Worm (Caenorhabditis elegans) whole organism, L1 larva: ENCODE results near the gene F45E12.6.

Experiments used
- C34B4.2 ChIP-seq: sonication (generic microtip); optimal IDR thresholded peaks from 2 replicates; lab custom pipeline; 2017; ENCODE audit warnings: mild to moderate bottlenecking, missing genetic modification characterization, missing compliant biosample characterization
- ama-1 ChIP-seq: fragments of 150-350 bp; optimal IDR thresholded peaks from 2 replicates; lab custom pipeline; 2014
- blmp-1 ChIP-seq: fragments of 150-350 bp; optimal IDR thresholded peaks from 2 replicates; lab custom pipeline; 2014; ENCODE audit warnings: missing biosample characterization, missing genetic modification characterization
- ceh-82 ChIP-seq, 3 experiments: fragments of 150-350 bp in 1 of 3; sonication (generic microtip) in 2 of 3; optimal IDR thresholded peaks; 2 replicates each; lab custom pipeline; 2014 to 2017; ENCODE audit warnings: missing biosample characterization in 3 of 3, missing genetic modification characterization in 3 of 3
- dpl-1 ChIP-seq, 3 experiments: fragments of 150-350 bp in 2 of 3; sonication (generic microtip) in 1 of 3; optimal IDR thresholded peaks; 2 replicates each; lab custom pipeline; 2014 to 2017; ENCODE audit warnings: missing biosample characterization in 3 of 3, missing genetic modification characterization in 3 of 3, missing genetic modification reagents in 3 of 3
- efl-1 ChIP-seq, 4 experiments: fragments of 150-350 bp; optimal IDR thresholded peaks in 3 of 4; peaks in 1 of 4; 1 replicate in 1 of 4; 2 replicates in 3 of 4; lab custom pipeline; 2014; ENCODE audit warnings: missing biosample characterization in 2 of 4, missing genetic modification characterization in 2 of 4, missing genetic modification reagents in 2 of 4
- egl-13 ChIP-seq: sonication (generic microtip); optimal IDR thresholded peaks from 2 replicates; lab custom pipeline; 2016; ENCODE audit warnings: missing genotype, missing genetic modification reagents, missing genetic modification characterization, missing compliant biosample characterization
- egl-27 ChIP-seq, 2 experiments: fragments of 150-350 bp in 1 of 2; sonication (generic microtip); optimal IDR thresholded peaks; 3 replicates each; lab custom pipeline; 2017 to 2018; ENCODE audit warnings: missing biosample characterization in 2 of 2, missing genetic modification characterization in 2 of 2, missing genetic modification reagents in 2 of 2
- elt-2 ChIP-seq: sonication (generic microtip); optimal IDR thresholded peaks from 2 replicates; lab custom pipeline; 2016; ENCODE audit warnings: missing genetic modification characterization, mild to moderate bottlenecking, inconsistent platforms, missing compliant biosample characterization, missing genetic modification reagents
- hlh-4 ChIP-seq: sonication (generic microtip); optimal IDR thresholded peaks from 2 replicates; lab custom pipeline; 2016; ENCODE audit warnings: mild to moderate bottlenecking, missing genetic modification characterization, missing compliant biosample characterization
- isw-1 ChIP-seq: fragments of 200-800 bp; sonication (Bioruptor generic); IDR thresholded peaks from 2 replicates; pipeline ENCODE4 v1.3.6; 2022; ENCODE audit warnings: missing genetic modification characterization, missing compliant biosample characterization
- jun-1 ChIP-seq: fragments of 150-350 bp; optimal IDR thresholded peaks from 2 replicates; lab custom pipeline; 2014; ENCODE audit warnings: missing biosample characterization, missing genetic modification reagents, missing genetic modification characterization
- lin-13 ChIP-seq: fragments of 150-350 bp; optimal IDR thresholded peaks from 2 replicates; lab custom pipeline; 2014; ENCODE audit warnings: missing biosample characterization, missing genetic modification reagents, missing genetic modification characterization
- lin-14 ChIP-seq: fragments of 200-800 bp; sonication (Bioruptor generic); optimal IDR thresholded peaks from 2 replicates; lab custom pipeline; 2018; ENCODE audit warnings: mild to moderate bottlenecking, missing genetic modification characterization, moderate library complexity, missing compliant biosample characterization
- lin-35 ChIP-seq, 2 experiments: fragments of 150-350 bp; optimal IDR thresholded peaks; 2 replicates each; lab custom pipeline; 2014; ENCODE audit warnings: missing biosample characterization in 2 of 2, missing genetic modification characterization in 2 of 2, missing genetic modification reagents in 2 of 2
- lsy-2 ChIP-seq, 2 experiments: fragments of 150-350 bp; optimal IDR thresholded peaks; 2 replicates each; lab custom pipeline; 2014; ENCODE audit warnings: missing biosample characterization in 2 of 2, missing genetic modification characterization in 2 of 2
- mdl-1 ChIP-seq, 2 experiments: fragments of 150-350 bp; optimal IDR thresholded peaks; 2 replicates each; lab custom pipeline; 2014 to 2017; ENCODE audit warnings: missing biosample characterization in 2 of 2, missing genetic modification characterization in 2 of 2, inconsistent platforms in 1 of 2
- mef-2 ChIP-seq: fragments of 150-350 bp; optimal IDR thresholded peaks from 2 replicates; lab custom pipeline; 2014; ENCODE audit warnings: missing biosample characterization, missing genetic modification characterization
- nhr-11 ChIP-seq: fragments of 150-350 bp; optimal IDR thresholded peaks from 2 replicates; lab custom pipeline; 2014; ENCODE audit warnings: missing biosample characterization, missing genetic modification characterization
- nhr-12 ChIP-seq: sonication (generic microtip); optimal IDR thresholded peaks from 2 replicates; lab custom pipeline; 2017; ENCODE audit warnings: missing biosample characterization, missing genetic modification characterization
- nhr-47 ChIP-seq: sonication (generic microtip); optimal IDR thresholded peaks from 2 replicates; lab custom pipeline; 2016; ENCODE audit warnings: mild to moderate bottlenecking, missing genetic modification characterization, moderate library complexity, missing compliant biosample characterization
- nhr-71 ChIP-seq: sonication (generic microtip); optimal IDR thresholded peaks from 2 replicates; lab custom pipeline; 2016; ENCODE audit warnings: mild to moderate bottlenecking, missing genetic modification characterization, moderate library complexity, missing compliant biosample characterization
- nhr-76 ChIP-seq: sonication (generic microtip); optimal IDR thresholded peaks from 2 replicates; lab custom pipeline; 2017; ENCODE audit warnings: missing biosample characterization, missing genetic modification characterization
- nhr-85 ChIP-seq: sonication (generic microtip); peaks from one replicate; lab custom pipeline; 2016; ENCODE audit warnings: missing genetic modification characterization, inconsistent platforms, missing compliant biosample characterization
- pag-3 ChIP-seq: sonication (generic microtip); optimal IDR thresholded peaks from 2 replicates; lab custom pipeline; 2017; ENCODE audit warnings: missing genetic modification characterization, mild to moderate bottlenecking, missing compliant biosample characterization, antibody characterized with exemption, borderline replicate concordance; ENCODE audit not compliant: insufficient read depth
- rnt-1 ChIP-seq: sonication (generic microtip); optimal IDR thresholded peaks from 2 replicates; lab custom pipeline; 2016; ENCODE audit warnings: mild to moderate bottlenecking, missing genetic modification characterization, moderate library complexity, missing compliant biosample characterization
- skn-1 ChIP-seq: fragments of 150-350 bp; optimal IDR thresholded peaks from 2 replicates; lab custom pipeline; 2014; ENCODE audit warnings: missing biosample characterization, missing genetic modification characterization
- snpc-4 ChIP-seq: fragments of 150-350 bp; optimal IDR thresholded peaks from 2 replicates; lab custom pipeline; 2014; ENCODE audit warnings: missing biosample characterization, missing genetic modification characterization
- snu-23 ChIP-seq: sonication (generic microtip); optimal IDR thresholded peaks from 2 replicates; lab custom pipeline; 2016; ENCODE audit warnings: missing genetic modification characterization, missing compliant biosample characterization
- swsn-7 ChIP-seq: sonication (generic microtip); optimal IDR thresholded peaks from 2 replicates; lab custom pipeline; 2016; ENCODE audit warnings: missing genetic modification characterization, missing compliant biosample characterization
- tbx-2 ChIP-seq: sonication (generic microtip); optimal IDR thresholded peaks from 2 replicates; lab custom pipeline; 2016; ENCODE audit warnings: missing genetic modification characterization, missing compliant biosample characterization
- unc-86 ChIP-seq: sonication (generic microtip); optimal IDR thresholded peaks from 2 replicates; lab custom pipeline; 2016; ENCODE audit warnings: missing genetic modification characterization, missing compliant biosample characterization
- xbp-1 ChIP-seq: sonication (generic microtip); optimal IDR thresholded peaks from 2 replicates; lab custom pipeline; 2016; ENCODE audit warnings: missing genetic modification characterization, missing compliant biosample characterization
- zag-1 ChIP-seq: fragments of 150-350 bp; optimal IDR thresholded peaks from 2 replicates; lab custom pipeline; 2014; ENCODE audit warnings: missing biosample characterization, missing genetic modification characterization
- zip-4 ChIP-seq: fragments of 200-800 bp; sonication (Bioruptor generic); optimal IDR thresholded peaks from 2 replicates; lab custom pipeline; 2018; ENCODE audit warnings: mild to moderate bottlenecking, missing genetic modification characterization, moderate library complexity, missing compliant biosample characterization

F45E12.6 gene

ce11 chrII:7314083-7314482 is at the start of gene F45E12.6:
F45E12.6 (minus strand) TSS chrII:7314183.
- TF ChIP-seq mef-2 (tag; lab: Kevin White, UChicago) = no peak

DNA sequence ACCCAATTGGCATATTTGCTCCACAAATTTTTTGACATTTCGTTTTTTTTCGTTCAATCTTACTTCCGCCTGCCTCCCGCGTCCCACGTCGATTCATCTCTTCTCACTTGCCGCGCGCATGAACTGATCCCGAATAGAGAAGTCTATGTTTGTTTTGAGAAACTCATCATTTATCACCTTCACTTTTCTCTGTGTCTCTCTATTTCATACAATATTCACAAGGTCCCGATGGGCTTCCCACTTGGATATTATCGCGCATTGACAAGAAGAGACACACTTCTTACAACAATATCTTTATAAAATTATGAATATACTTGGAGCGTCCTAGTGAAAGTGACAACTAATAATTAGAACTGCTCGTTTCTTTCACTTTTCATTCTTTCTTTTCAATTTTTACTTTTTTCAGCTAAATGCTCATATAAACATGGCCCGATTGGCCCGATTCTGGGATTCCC is 44.5 kb upstream of the F45E12.6 start, which contains the start of gene insc-1:
TSS of gene insc-1 (plus strand) at position 405 of the 455 bp plus-strand sequence.
- TF ChIP-seq tbx-2 (tag; lab: Kevin White, UChicago) = no peak
- peak; percentile 97 for TF ChIP-seq blmp-1 (tag; lab: Kevin White, UChicago)
- TF ChIP-seq, all 84 proteins: peak for 1

ce11 chrII:7357176-7357575 is 43.2 kb upstream of the F45E12.6 start:
- no peak for TF ChIP-seq nhr-12
- TF ChIP-seq nhr-71 (tag; lab: Kevin White, UChicago) = peak; percentile 8
- TF ChIP-seq tbx-2 (tag; lab: Kevin White, UChicago) = no peak
- TF ChIP-seq rnt-1 (tag; lab: Kevin White, UChicago) = peak; percentile 68
- TF ChIP-seq lin-14 = peak; percentile 30
- TF ChIP-seq lin-13 = no peak
- TF ChIP-seq nhr-76 (tag; lab: Kevin White, UChicago) = no peak
- TF ChIP-seq swsn-7 (tag; lab: Kevin White, UChicago) = no peak
- no peak for TF ChIP-seq xbp-1 (tag; lab: Kevin White, UChicago)
- TF ChIP-seq, all 84 proteins: peak for 3

DNA sequence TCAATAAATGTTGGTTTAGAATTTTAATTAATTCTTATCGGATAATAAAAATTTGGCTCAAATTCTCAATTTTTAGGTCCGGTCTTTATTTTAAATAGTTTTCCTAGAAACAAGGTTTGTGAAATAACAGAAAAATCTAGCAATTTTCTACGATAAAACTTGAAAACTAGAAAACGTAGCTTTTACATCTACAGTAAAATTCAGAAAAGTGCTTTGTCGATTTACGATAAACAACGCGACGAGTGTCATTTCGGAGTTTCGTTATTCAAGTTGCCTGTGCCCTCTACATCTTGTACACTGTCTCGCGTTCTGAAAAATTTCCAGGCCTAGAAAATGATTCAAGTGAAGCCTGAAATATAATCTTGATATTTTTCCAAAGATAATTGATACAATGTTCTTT is 42.8 kb upstream of the F45E12.6 start:
- TF ChIP-seq lsy-2 (tag; optimal IDR thresholded peaks at IDR 0.05; lab: Kevin White, UChicago) (peak in 1 of 2 experiments; percentile 80), mdl-1 (tag; optimal IDR thresholded peaks at IDR 0.05; lab: Kevin White, UChicago) (no peak), egl-13 (tag; lab: Kevin White, UChicago) (no peak), unc-86 (tag; lab: Kevin White, UChicago) (no peak), blmp-1 (tag; lab: Kevin White, UChicago) (peak; percentile 44), lin-35 (GFP tag; optimal IDR thresholded peaks at IDR 0.05; lab: Kevin White, UChicago) (peak; percentile 26 to 58), snu-23 (GFP tag; lab: Kevin White, UChicago) (peak; percentile 30), efl-1 (optimal IDR thresholded peaks at IDR 0.05; lab: Kevin White, UChicago) (peak; percentile 38 to 51), efl-1 (GFP tag; optimal IDR thresholded peaks at IDR 0.05 in 1 of 2; lab: Kevin White, UChicago) (peak; percentile 27 to 65), nhr-76 (tag; lab: Kevin White, UChicago) (no peak), tbx-2 (tag; lab: Kevin White, UChicago) (no peak), isw-1 (GFP tag; lab: Robert Waterston, UW) (no peak), hlh-4 (tag; lab: Kevin White, UChicago) (no peak), elt-2 (tag; lab: Kevin White, UChicago) (no peak), dpl-1 (GFP tag; optimal IDR thresholded peaks at IDR 0.05; lab: Kevin White, UChicago) (peak; percentile 9 to 42 (median 33)), skn-1 (tag; lab: Kevin White, UChicago) (peak; percentile 34), egl-27 (tag; optimal IDR thresholded peaks at IDR 0.05; lab: Kevin White, UChicago) (no peak), ceh-82 (tag; optimal IDR thresholded peaks at IDR 0.05; lab: Kevin White, UChicago) (peak in 1 of 3 experiments; percentile 37), nhr-11 (no peak), pag-3 (tag; lab: Kevin White, UChicago) (no peak), nhr-47 (tag; lab: Kevin White, UChicago) (no peak), jun-1 (tag; lab: Kevin White, UChicago) (no peak), xbp-1 (tag; lab: Kevin White, UChicago) (peak; percentile 67), zip-4 (no peak), snpc-4 (tag; lab: Kevin White, UChicago) (no peak), C34B4.2 (tag; lab: Kevin White, UChicago) (no peak), ama-1 (lab: Kevin White, UChicago) (no peak), mef-2 (tag; lab: Kevin White, UChicago) (no peak), nhr-85 (tag; lab: Kevin White, UChicago) (peak; percentile 5), zag-1 (no peak)
